Worm (Caenorhabditis elegans) whole organism, L3 larva: ENCODE measurements around the gene F13H8.8.

ENCODE experiments used
- R02D3.7 ChIP-seq: fragments of 150-350 bp; optimal IDR thresholded peaks from 2 replicates; lab custom pipeline; 2014; ENCODE audit warnings: missing biosample characterization, missing genetic modification characterization
- ama-1 ChIP-seq: fragments of 150-350 bp; optimal IDR thresholded peaks from 2 replicates; lab custom pipeline; 2018
- ceh-16 ChIP-seq: sonication (generic microtip); optimal IDR thresholded peaks from 2 replicates; lab custom pipeline; 2017; ENCODE audit warnings: missing biosample characterization, missing genetic modification characterization
- egl-27 ChIP-seq: sonication (generic microtip); optimal IDR thresholded peaks from 4 replicates; lab custom pipeline; 2017; ENCODE audit warnings: missing biosample characterization, missing genetic modification reagents, missing genetic modification characterization
- egl-5 ChIP-seq: fragments of 150-350 bp; optimal IDR thresholded peaks from 2 replicates; lab custom pipeline; 2017; ENCODE audit warnings: missing biosample characterization, missing genetic modification reagents, missing genetic modification characterization, inconsistent platforms
- fkh-10 ChIP-seq: sonication (generic microtip); optimal IDR thresholded peaks from 2 replicates; lab custom pipeline; 2017; ENCODE audit warnings: missing biosample characterization, missing genetic modification reagents, missing genetic modification characterization
- fos-1 ChIP-seq: fragments of 150-350 bp; optimal IDR thresholded peaks from 2 replicates; lab custom pipeline; 2014; ENCODE audit warnings: missing biosample characterization, missing genetic modification characterization
- nhr-12 ChIP-seq: fragments of 150-350 bp; optimal IDR thresholded peaks from 2 replicates; lab custom pipeline; 2014; ENCODE audit warnings: missing biosample characterization, missing genetic modification characterization
- nhr-237 ChIP-seq: fragments of 150-350 bp; optimal IDR thresholded peaks from 2 replicates; lab custom pipeline; 2014; ENCODE audit warnings: missing biosample characterization, missing genetic modification characterization
- pha-4 ChIP-seq: fragments of 150-350 bp; optimal IDR thresholded peaks from 2 replicates; lab custom pipeline; 2014; ENCODE audit warnings: missing biosample characterization, missing genetic modification reagents, missing genetic modification characterization
- skn-1 ChIP-seq: fragments of 150-350 bp; optimal IDR thresholded peaks from 2 replicates; lab custom pipeline; 2014; ENCODE audit warnings: missing biosample characterization, missing genetic modification characterization
- snpc-4 ChIP-seq: fragments of 150-350 bp; optimal IDR thresholded peaks from 2 replicates; lab custom pipeline; 2014; ENCODE audit warnings: missing biosample characterization, missing genetic modification characterization

- TF ChIP-seq snpc-4 (tag; lab: Kevin White, UChicago) (no peak), R02D3.7 (tag; lab: Kevin White, UChicago) (no peak), nhr-237 (tag; lab: Kevin White, UChicago) (no peak), nhr-12 (tag; lab: Kevin White, UChicago) (no peak), skn-1 (tag; lab: Kevin White, UChicago) (no peak), ceh-16 (tag; lab: Kevin White, UChicago) (no peak), fkh-10 (GFP tag; lab: Kevin White, UChicago) (no peak), pha-4 (no peak), ama-1 (lab: Kevin White, UChicago) (no peak), fos-1 (no peak), egl-27 (tag; lab: Kevin White, UChicago) (no peak), egl-5 (tag; lab: Kevin White, UChicago) (no peak)
Measured at ce11 chrII:6290047-6290582, 22.2 kb upstream of the F13H8.8 start, which contains the start of gene upb-1.
